Worm (Caenorhabditis elegans): ENCODE measurements around the gene Y64H9A.2.

DNA sequence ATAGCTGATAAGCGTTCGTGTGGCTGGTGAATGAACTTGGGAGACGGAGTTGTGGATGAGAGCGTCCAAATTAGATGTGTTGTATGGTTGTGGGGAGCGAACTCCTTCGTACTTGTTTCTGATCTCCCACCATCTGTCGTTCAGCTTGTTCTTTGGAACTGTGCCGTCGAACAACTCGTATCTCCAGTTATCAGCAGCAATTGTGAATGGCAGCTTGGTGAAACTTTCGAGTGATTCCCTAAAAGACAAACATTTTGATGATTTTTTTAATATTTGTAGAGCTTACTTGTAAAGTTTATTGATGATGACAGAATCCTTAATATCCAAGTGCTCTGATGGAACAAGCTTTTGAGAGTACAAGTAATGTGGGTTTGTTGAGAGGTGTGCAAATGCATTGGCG is 50.2 kb downstream of the Y64H9A.2 start:
- no peak for TF ChIP-seq aly-2 (tag; optimal IDR thresholded peaks at IDR 0.05)
- TF ChIP-seq ztf-1 (GFP tag; conservative IDR thresholded peaks at IDR 0.05), result no peak
- TF ChIP-seq ceh-82 (tag; optimal IDR thresholded peaks at IDR 0.05), result no peak
- TF ChIP-seq nhr-77 (tag; optimal IDR thresholded peaks at IDR 0.05), result no peak

All from whole organism, L2 larva.